Worm (Caenorhabditis elegans) whole organism, L1 larva: ENCODE data around the gene lips-5.

Experiments
- dsc-1 ChIP-seq: sonication (generic microtip); optimal IDR thresholded peaks from 2 replicates; lab custom pipeline; 2016; ENCODE audit warnings: mild to moderate bottlenecking, missing genetic modification characterization, missing compliant biosample characterization
- efl-1 ChIP-seq, 4 experiments: fragments of 150-350 bp; optimal IDR thresholded peaks in 3 of 4; peaks in 1 of 4; 1 replicate in 1 of 4; 2 replicates in 3 of 4; lab custom pipeline; 2014; ENCODE audit warnings: missing biosample characterization in 2 of 4, missing genetic modification characterization in 2 of 4, missing genetic modification reagents in 2 of 4
- egl-13 ChIP-seq: sonication (generic microtip); optimal IDR thresholded peaks from 2 replicates; lab custom pipeline; 2016; ENCODE audit warnings: missing genotype, missing genetic modification reagents, missing genetic modification characterization, missing compliant biosample characterization
- egl-27 ChIP-seq, 2 experiments: fragments of 150-350 bp in 1 of 2; sonication (generic microtip); optimal IDR thresholded peaks; 3 replicates each; lab custom pipeline; 2017 to 2018; ENCODE audit warnings: missing biosample characterization in 2 of 2, missing genetic modification characterization in 2 of 2, missing genetic modification reagents in 2 of 2
- hpl-2 ChIP-seq: fragments of 150-350 bp; optimal IDR thresholded peaks from 2 replicates; lab custom pipeline; 2014; ENCODE audit warnings: missing biosample characterization, missing genetic modification reagents, missing genetic modification characterization
- lin-14 ChIP-seq: fragments of 200-800 bp; sonication (Bioruptor generic); optimal IDR thresholded peaks from 2 replicates; lab custom pipeline; 2018; ENCODE audit warnings: mild to moderate bottlenecking, missing genetic modification characterization, moderate library complexity, missing compliant biosample characterization
- lin-15B ChIP-seq: fragments of 150-350 bp; sonication (generic microtip); optimal IDR thresholded peaks from 3 replicates; lab custom pipeline; 2014; ENCODE audit warnings: missing biosample characterization, missing genetic modification characterization
- lir-3 ChIP-seq: sonication (generic microtip); optimal IDR thresholded peaks from 2 replicates; lab custom pipeline; 2016; ENCODE audit warnings: mild to moderate bottlenecking, missing genetic modification characterization, moderate library complexity, missing compliant biosample characterization; ENCODE audit not compliant: poor library complexity
- nhr-77 ChIP-seq: fragments of 150-350 bp; optimal IDR thresholded peaks from 2 replicates; lab custom pipeline; 2014; ENCODE audit warnings: missing biosample characterization, missing genetic modification characterization
- nhr-84 ChIP-seq: sonication (generic microtip); optimal IDR thresholded peaks from 2 replicates; lab custom pipeline; 2017; ENCODE audit warnings: missing biosample characterization, missing genetic modification characterization
- snpc-4 ChIP-seq: fragments of 150-350 bp; optimal IDR thresholded peaks from 2 replicates; lab custom pipeline; 2014; ENCODE audit warnings: missing biosample characterization, missing genetic modification characterization
- tbx-2 ChIP-seq: sonication (generic microtip); optimal IDR thresholded peaks from 2 replicates; lab custom pipeline; 2016; ENCODE audit warnings: missing genetic modification characterization, missing compliant biosample characterization
- unc-98 ChIP-seq: fragments of 200-800 bp; sonication (Bioruptor generic); IDR thresholded peaks from 2 replicates; pipeline ENCODE4 v1.3.6; 2022; ENCODE audit warnings: missing genetic modification characterization, missing compliant biosample characterization

- TF ChIP-seq tbx-2 (no peak), nhr-77 (no peak), lin-15B (tag; lab: Kevin White, UChicago) (no peak), egl-13 (tag; lab: Kevin White, UChicago) (no peak), efl-1 (optimal IDR thresholded peaks at IDR 0.05; lab: Kevin White, UChicago) (no peak), efl-1 (GFP tag; optimal IDR thresholded peaks at IDR 0.05 in 1 of 2; lab: Kevin White, UChicago) (no peak), hpl-2 (GFP tag; lab: Kevin White, UChicago) (no peak), lir-3 (tag; lab: Kevin White, UChicago) (no peak), nhr-84 (no peak), lin-14 (GFP tag; lab: Kevin White, UChicago) (no peak), unc-98 (GFP tag; lab: Robert Waterston, UW) (no peak), dsc-1 (tag; lab: Kevin White, UChicago) (no peak), snpc-4 (tag; lab: Kevin White, UChicago) (no peak), egl-27 (tag; optimal IDR thresholded peaks at IDR 0.05; lab: Kevin White, UChicago) (no peak)
These were observed 30.5 kb upstream of the lips-5 start, which contains the start of gene H01G02.1 for ce11 chrIV:11804053-11804452.
